ENCODE assay signal across 1 fruit fly cellular context in genomic region chr3L:10837869-10838783, dm6.
TF ChIP-seq lines count a peak whose summit lies in the region.

No protein-coding gene starts in this region.

TF ChIP-seq in whole organism, embryonic, 481 proteins besides CTCF, POLR2A, EP300 and RAD21 (continued from another document and continues in another):
- no peak for TF ChIP-seq BEAF-32 (GFP tag; optimal IDR thresholded peaks at IDR 0.05; lab: Kevin White, UChicago)
- TF ChIP-seq CG10543 (GFP tag; optimal IDR thresholded peaks at IDR 0.05; lab: Kevin White, UChicago) = peak; percentile 16
- peak; percentile 22 for TF ChIP-seq Myb (GFP tag; optimal IDR thresholded peaks at IDR 0.05; lab: Kevin White, UChicago)
- TF ChIP-seq Dll (GFP tag; IDR thresholded peaks at IDR 0.05; lab: Robert Waterston, UW; ENCODE audit: partially characterized antibody) = no peak
- peak; percentile 59 for TF ChIP-seq CG10979 (tag; optimal IDR thresholded peaks at IDR 0.05; lab: Kevin White, UChicago)
- TF ChIP-seq sim (GFP tag; IDR thresholded peaks at IDR 0.05; lab: Robert Waterston, UW) = peak; percentile 65
- TF ChIP-seq disco-r (GFP tag; optimal IDR thresholded peaks at IDR 0.05; lab: Kevin White, UChicago) = peak; percentile 32
- peak; percentile 48 for TF ChIP-seq bcd (GFP tag; optimal IDR thresholded peaks at IDR 0.05; lab: Kevin White, UChicago)
- TF ChIP-seq gro (GFP tag; optimal IDR thresholded peaks at IDR 0.05; lab: Kevin White, UChicago) = peak; percentile 6
- TF ChIP-seq CG1792 (GFP tag; optimal IDR thresholded peaks at IDR 0.05; lab: Kevin White, UChicago) = peak; percentile 60
- TF ChIP-seq scrt (GFP tag; optimal IDR thresholded peaks at IDR 0.05; lab: Kevin White, UChicago) = peak; percentile 33
- TF ChIP-seq GATAe (GFP tag; conservative IDR thresholded peaks at IDR 0.05; lab: Robert Waterston, UW) = no peak
- peak; percentile 78 for TF ChIP-seq lab (GFP tag; optimal IDR thresholded peaks at IDR 0.05; lab: Kevin White, UChicago)
- peak; percentile 10 for TF ChIP-seq CG12769 (tag; optimal IDR thresholded peaks at IDR 0.05; lab: Kevin White, UChicago)
- no peak for TF ChIP-seq tll (GFP tag; optimal IDR thresholded peaks at IDR 0.05; lab: Kevin White, UChicago)
- TF ChIP-seq seq (GFP tag; IDR thresholded peaks at IDR 0.05; lab: Robert Waterston, UW) = peak; percentile 72; the same call in 1 of the 2 replicates
- TF ChIP-seq slp2 (GFP tag; optimal IDR thresholded peaks at IDR 0.05; lab: Kevin White, UChicago) = no peak
- no peak for TF ChIP-seq CG11093 (GFP tag; IDR thresholded peaks at IDR 0.05; lab: Robert Waterston, UW)
- TF ChIP-seq CG15514 (GFP tag; optimal IDR thresholded peaks at IDR 0.05; lab: Kevin White, UChicago) = peak; percentile 33
- TF ChIP-seq wdn (GFP tag; IDR thresholded peaks at IDR 0.05; lab: Robert Waterston, UW) = no peak
- peak; percentile 48 for TF ChIP-seq Bteb2 (GFP tag; optimal IDR thresholded peaks at IDR 0.05; lab: Kevin White, UChicago)
- no peak for TF ChIP-seq bigmax (GFP tag; optimal IDR thresholded peaks at IDR 0.05; lab: Kevin White, UChicago)
- TF ChIP-seq tap (tag; optimal IDR thresholded peaks at IDR 0.05; lab: Kevin White, UChicago) = peak; percentile 60
- TF ChIP-seq CG7372 (GFP tag; IDR thresholded peaks at IDR 0.05; lab: Robert Waterston, UW) = peak; percentile 47; the same call in 1 of the 2 replicates
- 0 out of 2 replicates have a peak, but pooled peaks have one; percentile 35 for TF ChIP-seq al (GFP tag; IDR thresholded peaks at IDR 0.05; lab: Robert Waterston, UW)
- TF ChIP-seq run (tag; optimal IDR thresholded peaks at IDR 0.05; lab: Kevin White, UChicago) = no peak
- 0 out of 3 replicates have a peak, but pooled peaks have one; percentile 33 for TF ChIP-seq CG7357 (GFP tag; IDR thresholded peaks at IDR 0.05; lab: Robert Waterston, UW)
- TF ChIP-seq CG18011 (GFP tag; optimal IDR thresholded peaks at IDR 0.05; lab: Kevin White, UChicago) = peak; percentile 38
- TF ChIP-seq Hr39 (optimal IDR thresholded peaks at IDR 0.05; lab: Kevin White, UChicago) = no peak
- TF ChIP-seq Hey (tag; optimal IDR thresholded peaks at IDR 0.05; lab: Kevin White, UChicago) = no peak
- no peak for TF ChIP-seq CG8290 (GFP tag; optimal IDR thresholded peaks at IDR 0.05; lab: Kevin White, UChicago)
- TF ChIP-seq CG8290 (tag; optimal IDR thresholded peaks at IDR 0.05; lab: Kevin White, UChicago) = peak in 1 of 2 experiments; percentile 46
- peak; percentile 45 for TF ChIP-seq CG12071 (GFP tag; optimal IDR thresholded peaks at IDR 0.05; lab: Kevin White, UChicago)
- TF ChIP-seq Elba2 (GFP tag; optimal IDR thresholded peaks at IDR 0.05; lab: Kevin White, UChicago) = no peak
- TF ChIP-seq CG14710 (tag; optimal IDR thresholded peaks at IDR 0.05; lab: Kevin White, UChicago) = peak; percentile 25
- TF ChIP-seq CG8924 (tag; optimal IDR thresholded peaks at IDR 0.05; lab: Kevin White, UChicago) = peak; percentile 40
- peak; percentile 49; the same call in 1 of the 2 replicates for TF ChIP-seq CG11696 (GFP tag; IDR thresholded peaks at IDR 0.05; lab: Robert Waterston, UW)
- no peak for TF ChIP-seq CG8281 (tag; optimal IDR thresholded peaks at IDR 0.05; lab: Kevin White, UChicago)
- TF ChIP-seq gfzf (GFP tag; optimal IDR thresholded peaks at IDR 0.05; lab: Kevin White, UChicago) = no peak
- TF ChIP-seq ci (GFP tag; IDR thresholded peaks at IDR 0.05; lab: Robert Waterston, UW) = peak; percentile 88
- no peak for TF ChIP-seq dm (GFP tag; optimal IDR thresholded peaks at IDR 0.05; lab: Kevin White, UChicago)
- peak; percentile 61 for TF ChIP-seq pum (GFP tag; optimal IDR thresholded peaks at IDR 0.05; lab: Kevin White, UChicago)
- TF ChIP-seq CG5180 (GFP tag; optimal IDR thresholded peaks at IDR 0.05; lab: Kevin White, UChicago) = peak; percentile 40
- TF ChIP-seq CG10209 (GFP tag; optimal IDR thresholded peaks at IDR 0.05; lab: Kevin White, UChicago) = peak; percentile 58
- TF ChIP-seq Deaf1 (tag; optimal IDR thresholded peaks at IDR 0.05; lab: Kevin White, UChicago) = peak; percentile 26
- no peak for TF ChIP-seq Nf-YB (GFP tag; optimal IDR thresholded peaks at IDR 0.05; lab: Kevin White, UChicago)
- TF ChIP-seq CG12299 (tag; optimal IDR thresholded peaks at IDR 0.05; lab: Kevin White, UChicago) = no peak
- peak; percentile 58; the same call in 1 of the 2 replicates for TF ChIP-seq ranshi (GFP tag; IDR thresholded peaks at IDR 0.05; lab: Robert Waterston, UW)
- TF ChIP-seq Blimp-1 (GFP tag; optimal IDR thresholded peaks at IDR 0.05; lab: Kevin White, UChicago) = peak; percentile 68
- no peak for TF ChIP-seq hth (optimal IDR thresholded peaks at IDR 0.05; lab: Kevin White, UChicago)
- peak; percentile 78; the same call in 1 of the 4 replicates for TF ChIP-seq chinmo (GFP tag; IDR thresholded peaks at IDR 0.05; lab: Robert Waterston, UW; ENCODE audit: partially characterized antibody)
- TF ChIP-seq Rfx (GFP tag; IDR thresholded peaks at IDR 0.05; lab: Robert Waterston, UW) = peak; percentile 69
- TF ChIP-seq CG8359 (GFP tag; optimal IDR thresholded peaks at IDR 0.05; lab: Kevin White, UChicago; ENCODE audit: borderline replicate concordance) = no peak
- TF ChIP-seq so (GFP tag; IDR thresholded peaks at IDR 0.05; lab: Robert Waterston, UW) = peak; percentile 69; the same call in 2 of the 3 replicates
- TF ChIP-seq HmgD (GFP tag; optimal IDR thresholded peaks at IDR 0.05; lab: Kevin White, UChicago) = no peak
- TF ChIP-seq Atf3 (GFP tag; optimal IDR thresholded peaks at IDR 0.05; lab: Kevin White, UChicago) = peak; percentile 40
- TF ChIP-seq CG15696 (tag; optimal IDR thresholded peaks at IDR 0.05; lab: Kevin White, UChicago) = no peak
- peak; percentile 19 to 79 for TF ChIP-seq Hr51 (GFP tag; optimal IDR thresholded peaks at IDR 0.05; lab: Kevin White, UChicago)
- TF ChIP-seq ham (GFP tag; IDR thresholded peaks at IDR 0.05; lab: Robert Waterston, UW) = no peak
- no peak for TF ChIP-seq rib (GFP tag; IDR thresholded peaks at IDR 0.05; lab: Robert Waterston, UW)
- peak; percentile 43 for TF ChIP-seq CG33213 (GFP tag; optimal IDR thresholded peaks at IDR 0.05; lab: Kevin White, UChicago)
- peak; percentile 61 for TF ChIP-seq Abd-B (GFP tag; optimal IDR thresholded peaks at IDR 0.05; lab: Kevin White, UChicago)
- no peak for TF ChIP-seq Lhr (GFP tag; optimal IDR thresholded peaks at IDR 0.05; lab: Kevin White, UChicago)
- TF ChIP-seq CG2129 (GFP tag; IDR thresholded peaks at IDR 0.05; lab: Robert Waterston, UW; ENCODE audit: partially characterized antibody) = no peak
- TF ChIP-seq CG6813 (GFP tag; optimal IDR thresholded peaks at IDR 0.05; lab: Kevin White, UChicago) = peak; percentile 30
- TF ChIP-seq CG17829 (tag; optimal IDR thresholded peaks at IDR 0.05; lab: Kevin White, UChicago) = peak; percentile 26
- 0 out of 2 replicates have a peak, but pooled peaks have one; percentile 57 for TF ChIP-seq CG1024 (GFP tag; IDR thresholded peaks at IDR 0.05; lab: Robert Waterston, UW)
- TF ChIP-seq ara (GFP tag; IDR thresholded peaks at IDR 0.05; lab: Robert Waterston, UW) = peak; percentile 60
- TF ChIP-seq ttk (GFP tag; IDR thresholded peaks at IDR 0.05; lab: Robert Waterston, UW) = peak; percentile 72
- no peak for TF ChIP-seq Usf (GFP tag; optimal IDR thresholded peaks at IDR 0.05; lab: Kevin White, UChicago)
- TF ChIP-seq cg (GFP tag; optimal IDR thresholded peaks at IDR 0.05; lab: Kevin White, UChicago) = no peak
- no peak for TF ChIP-seq mirr (GFP tag; optimal IDR thresholded peaks at IDR 0.05; lab: Kevin White, UChicago)
- TF ChIP-seq CG43689 (GFP tag; IDR thresholded peaks at IDR 0.05; lab: Robert Waterston, UW) = peak; percentile 34; the same call in 1 of the 2 replicates
- TF ChIP-seq nerfin-1 (tag; optimal IDR thresholded peaks at IDR 0.05; lab: Kevin White, UChicago) = no peak
- no peak for TF ChIP-seq nerfin-2 (GFP tag; IDR thresholded peaks at IDR 0.05; lab: Robert Waterston, UW; ENCODE audit: partially characterized antibody)
- TF ChIP-seq CG12391 (tag; optimal IDR thresholded peaks at IDR 0.05; lab: Kevin White, UChicago) = peak; percentile 66
- peak; percentile 75 for TF ChIP-seq CG7839 (tag; optimal IDR thresholded peaks at IDR 0.05; lab: Kevin White, UChicago)
- peak; percentile 65 for TF ChIP-seq CoRest (tag; optimal IDR thresholded peaks at IDR 0.05; lab: Kevin White, UChicago)
- no peak for TF ChIP-seq C15 (GFP tag; IDR thresholded peaks at IDR 0.05; lab: Robert Waterston, UW)
- no peak for TF ChIP-seq stwl (tag; optimal IDR thresholded peaks at IDR 0.05; lab: Kevin White, UChicago)
- TF ChIP-seq CG10959 (GFP tag; IDR thresholded peaks at IDR 0.05; lab: Robert Waterston, UW) = no peak
- TF ChIP-seq CG3726 (GFP tag; IDR thresholded peaks at IDR 0.05; lab: Robert Waterston, UW) = peak; percentile 55; the same call in 1 of the 3 replicates
- no peak for TF ChIP-seq pros (GFP tag; optimal IDR thresholded peaks at IDR 0.05; lab: Kevin White, UChicago)
- no peak for TF ChIP-seq cad (GFP tag; optimal IDR thresholded peaks at IDR 0.05; lab: Kevin White, UChicago)
- TF ChIP-seq BtbVII (GFP tag; optimal IDR thresholded peaks at IDR 0.05; lab: Kevin White, UChicago) = peak; percentile 32
- peak; percentile 10 for TF ChIP-seq CG12155 (GFP tag; optimal IDR thresholded peaks at IDR 0.05; lab: Kevin White, UChicago)
- TF ChIP-seq sqz (GFP tag; optimal IDR thresholded peaks at IDR 0.05; lab: Kevin White, UChicago) = no peak
- TF ChIP-seq CG18619 (GFP tag; optimal IDR thresholded peaks at IDR 0.05; lab: Kevin White, UChicago) = peak; percentile 44
- TF ChIP-seq phol (tag; optimal IDR thresholded peaks at IDR 0.05; lab: Kevin White, UChicago) = peak; percentile 67
- TF ChIP-seq nau (GFP tag; optimal IDR thresholded peaks at IDR 0.05; lab: Kevin White, UChicago) = peak; percentile 44
- peak; percentile 17 for TF ChIP-seq kay (GFP tag; optimal IDR thresholded peaks at IDR 0.05; lab: Kevin White, UChicago)
- TF ChIP-seq Bgb (GFP tag; IDR thresholded peaks at IDR 0.05; lab: Robert Waterston, UW; ENCODE audit: partially characterized antibody) = no peak
- TF ChIP-seq jigr1 (GFP tag; IDR thresholded peaks at IDR 0.05; lab: Robert Waterston, UW) = no peak
- no peak for TF ChIP-seq Dfd (GFP tag; optimal IDR thresholded peaks at IDR 0.05; lab: Kevin White, UChicago)
- no peak for TF ChIP-seq NK7.1 (GFP tag; optimal IDR thresholded peaks at IDR 0.05; lab: Kevin White, UChicago)
- peak; percentile 4 to 77 for TF ChIP-seq bsh (GFP tag; optimal IDR thresholded peaks at IDR 0.05; lab: Kevin White, UChicago)
- no peak for TF ChIP-seq CG2875 (GFP tag; optimal IDR thresholded peaks at IDR 0.05; lab: Kevin White, UChicago)
- TF ChIP-seq Sry-β (GFP tag; optimal IDR thresholded peaks at IDR 0.05; lab: Kevin White, UChicago) = no peak
- TF ChIP-seq CG18476 (GFP tag; optimal IDR thresholded peaks at IDR 0.05; lab: Kevin White, UChicago) = peak; percentile 18
- peak; percentile 79 for TF ChIP-seq CG10366 (GFP tag; IDR thresholded peaks at IDR 0.05; lab: Robert Waterston, UW)
- no peak for TF ChIP-seq CG14860 (GFP tag; IDR thresholded peaks at IDR 0.05; lab: Robert Waterston, UW; ENCODE audit: partially characterized antibody)
- peak; percentile 29 for TF ChIP-seq oc (tag; optimal IDR thresholded peaks at IDR 0.05; lab: Kevin White, UChicago)
- TF ChIP-seq CG10565 (GFP tag; optimal IDR thresholded peaks at IDR 0.05; lab: Kevin White, UChicago) = peak; percentile 8
- peak; percentile 23 for TF ChIP-seq CG15011 (GFP tag; optimal IDR thresholded peaks at IDR 0.05; lab: Kevin White, UChicago)
- peak; percentile 68 for TF ChIP-seq CG6689 (GFP tag; IDR thresholded peaks at IDR 0.05; lab: Robert Waterston, UW)
- TF ChIP-seq Aef1 (GFP tag; IDR thresholded peaks at IDR 0.05; lab: Robert Waterston, UW) = peak; percentile 74
- no peak for TF ChIP-seq CG30020 (tag; optimal IDR thresholded peaks at IDR 0.05; lab: Kevin White, UChicago)
- TF ChIP-seq da (GFP tag; optimal IDR thresholded peaks at IDR 0.05; lab: Kevin White, UChicago) = no peak
- TF ChIP-seq Rx (GFP tag; IDR thresholded peaks at IDR 0.05; lab: Robert Waterston, UW) = peak; percentile 57
- TF ChIP-seq Hmx (GFP tag; optimal IDR thresholded peaks at IDR 0.05; lab: Kevin White, UChicago) = peak; percentile 8
- peak; percentile 81 for TF ChIP-seq dmrt99B (tag; optimal IDR thresholded peaks at IDR 0.05; lab: Kevin White, UChicago)
- TF ChIP-seq dpn (GFP tag; optimal IDR thresholded peaks at IDR 0.05; lab: Kevin White, UChicago) = peak; percentile 60 to 67
- TF ChIP-seq CG16813 (GFP tag; IDR thresholded peaks at IDR 0.05; lab: Robert Waterston, UW; ENCODE audit: partially characterized antibody) = no peak
- peak; percentile 8 for TF ChIP-seq en (GFP tag; optimal IDR thresholded peaks at IDR 0.05; lab: Kevin White, UChicago)
- TF ChIP-seq Ptx1 (GFP tag; IDR thresholded peaks at IDR 0.05; lab: Robert Waterston, UW) = peak; percentile 79
- TF ChIP-seq CG5245 (GFP tag; optimal IDR thresholded peaks at IDR 0.05; lab: Kevin White, UChicago) = peak; percentile 54
- TF ChIP-seq sna (GFP tag; IDR thresholded peaks at IDR 0.05; lab: Robert Waterston, UW; ENCODE audit: partially characterized antibody) = no peak
- TF ChIP-seq gsb-n (tag; optimal IDR thresholded peaks at IDR 0.05; lab: Kevin White, UChicago) = peak; percentile 10
- peak; percentile 46; the same call in 2 of the 4 replicates for TF ChIP-seq Gug (GFP tag; IDR thresholded peaks at IDR 0.05; lab: Robert Waterston, UW)
- TF ChIP-seq kni (GFP tag; optimal IDR thresholded peaks at IDR 0.05; lab: Kevin White, UChicago) = no peak
- no peak for TF ChIP-seq CG4282 (GFP tag; optimal IDR thresholded peaks at IDR 0.05; lab: Kevin White, UChicago)
- peak; percentile 45; the same call in 1 of the 2 replicates for TF ChIP-seq dimm (GFP tag; IDR thresholded peaks at IDR 0.05; lab: Robert Waterston, UW)
- no peak; the same call in 1 of the 2 replicates for TF ChIP-seq NFAT (GFP tag; IDR thresholded peaks at IDR 0.05; lab: Robert Waterston, UW)
- TF ChIP-seq insv (GFP tag; optimal IDR thresholded peaks at IDR 0.05; lab: Kevin White, UChicago) = no peak
- peak; percentile 39 for TF ChIP-seq Atf-2 (GFP tag; optimal IDR thresholded peaks at IDR 0.05; lab: Kevin White, UChicago)
- TF ChIP-seq CG2202 (tag; optimal IDR thresholded peaks at IDR 0.05; lab: Kevin White, UChicago) = no peak
- no peak for TF ChIP-seq CG10431 (GFP tag; optimal IDR thresholded peaks at IDR 0.05; lab: Kevin White, UChicago)
- peak; percentile 65; the same call in 1 of the 3 replicates for TF ChIP-seq zfh1 (GFP tag; IDR thresholded peaks at IDR 0.05; lab: Robert Waterston, UW)
- TF ChIP-seq CG6272 (GFP tag; IDR thresholded peaks at IDR 0.05; lab: Robert Waterston, UW) = peak; percentile 31; the same call in 1 of the 2 replicates
- TF ChIP-seq CG3838 (GFP tag; optimal IDR thresholded peaks at IDR 0.05; lab: Kevin White, UChicago) = peak; percentile 10
- TF ChIP-seq Dip3 (GFP tag; optimal IDR thresholded peaks at IDR 0.05; lab: Kevin White, UChicago) = peak; percentile 18
